Worm (Caenorhabditis elegans): ENCODE data around the gene pals-24.

Gene pals-24

ce11 chrIII:159665-160064 is 39.4 kb downstream of the pals-24 start:
- TF ChIP-seq ham-2 (GFP tag; optimal IDR thresholded peaks at IDR 0.05) = peak; percentile 4
- TF ChIP-seq mab-5 (tag; optimal IDR thresholded peaks at IDR 0.05) = no peak
- no peak for TF ChIP-seq hlh-1 (tag; optimal IDR thresholded peaks at IDR 0.05)

ce11 chrIII:164775-165174 is 44.5 kb downstream of the pals-24 start, which contains the start of gene F40G9.8:
Gene F40G9.8 (minus strand): TSS chrIII:164875.
- TF ChIP-seq ztf-11 (tag; optimal IDR thresholded peaks at IDR 0.05) = no peak

DNA sequence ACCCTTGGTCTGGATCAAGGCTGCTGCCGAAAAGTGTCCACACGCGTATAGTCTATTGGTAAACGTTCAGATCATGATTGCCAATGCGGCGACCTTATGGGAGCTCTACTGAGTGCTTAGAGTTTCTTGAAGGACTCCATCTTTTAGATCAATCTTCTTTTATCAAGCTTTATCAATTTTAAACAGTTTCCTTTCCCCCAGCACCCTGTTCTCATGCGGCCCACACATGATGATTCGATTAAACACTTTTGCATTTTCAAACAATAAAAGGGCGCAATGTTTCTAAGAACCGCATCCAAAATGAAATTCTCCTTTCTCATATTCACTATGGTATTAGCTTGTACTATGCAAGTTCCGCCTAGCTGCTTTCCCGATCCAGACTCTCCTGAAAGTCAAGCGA is 45.2 kb downstream of the pals-24 start, which contains the start of gene F40G9.7:
Gene F40G9.7 (plus strand): TSS at position 301 of the 400 bp plus-strand sequence.
- no peak for TF ChIP-seq mls-2 (tag; optimal IDR thresholded peaks at IDR 0.05)
- no peak for TF ChIP-seq zip-8 (tag; optimal IDR thresholded peaks at IDR 0.05)
- TF ChIP-seq lin-32 (GFP tag; optimal IDR thresholded peaks at IDR 0.05) = no peak
- no peak for TF ChIP-seq blmp-1 (tag; optimal IDR thresholded peaks at IDR 0.05)
- TF ChIP-seq ceh-83 (GFP tag; optimal IDR thresholded peaks at IDR 0.05) = no peak
- no peak for TF ChIP-seq tbx-8 (GFP tag; optimal IDR thresholded peaks at IDR 0.05)
- no peak for TF ChIP-seq nhr-76 (tag; optimal IDR thresholded peaks at IDR 0.05)
- TF ChIP-seq cnd-1 (tag; optimal IDR thresholded peaks at IDR 0.05) = no peak
- no peak for TF ChIP-seq nhr-237 (tag; optimal IDR thresholded peaks at IDR 0.05)
- no peak for TF ChIP-seq mep-1 (tag; optimal IDR thresholded peaks at IDR 0.05)
- no peak for TF ChIP-seq M03D4.4 (tag; optimal IDR thresholded peaks at IDR 0.05)
- TF ChIP-seq nhr-2 (tag; optimal IDR thresholded peaks at IDR 0.05) = no peak
- no peak for TF ChIP-seq hlh-1 (tag; optimal IDR thresholded peaks at IDR 0.05)

DNA sequence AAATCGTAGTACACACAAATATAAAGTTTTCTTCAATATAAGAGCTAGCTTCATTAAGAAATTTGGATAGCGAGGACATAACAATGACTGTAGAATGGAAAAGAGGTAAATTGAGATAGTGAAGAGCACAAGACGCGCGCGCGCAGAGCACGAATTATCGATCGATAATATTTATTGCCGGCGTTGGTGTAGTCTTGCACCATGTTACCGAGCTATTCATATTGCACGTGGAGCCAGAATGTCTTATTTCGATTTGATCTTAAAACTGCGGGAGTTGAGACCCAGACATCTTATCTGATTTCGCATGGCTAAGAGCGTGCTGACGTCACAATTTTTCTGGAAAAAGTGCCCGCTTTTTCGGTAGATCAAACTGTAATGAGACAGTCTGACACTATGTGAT is 49.2 kb downstream of the pals-24 start, which contains the start of gene F40G9.18:
Gene F40G9.18 (minus strand): TSS at position 101 of the 400 bp plus-strand sequence.
- TF ChIP-seq mls-2 (tag; optimal IDR thresholded peaks at IDR 0.05) = no peak
- TF ChIP-seq nhr-2 (tag; optimal IDR thresholded peaks at IDR 0.05) = no peak
- TF ChIP-seq ham-2 (GFP tag; optimal IDR thresholded peaks at IDR 0.05) = no peak
- no peak for TF ChIP-seq ces-1 (GFP tag; optimal IDR thresholded peaks at IDR 0.05)
- TF ChIP-seq lin-32 (GFP tag; optimal IDR thresholded peaks at IDR 0.05) = no peak
- TF ChIP-seq lsy-2 (tag; optimal IDR thresholded peaks at IDR 0.05) = no peak
- no peak for TF ChIP-seq unc-39 (tag; optimal IDR thresholded peaks at IDR 0.05)
- TF ChIP-seq nhr-12 (tag; optimal IDR thresholded peaks at IDR 0.05) = no peak
- no peak for TF ChIP-seq elt-1 (tag; optimal IDR thresholded peaks at IDR 0.05; ENCODE audit: borderline replicate concordance, insufficient read depth)
- TF ChIP-seq nhr-237 (tag; optimal IDR thresholded peaks at IDR 0.05) = no peak
- no peak for TF ChIP-seq snpc-4 (tag; optimal IDR thresholded peaks at IDR 0.05)
- no peak for TF ChIP-seq cnd-1 (tag; optimal IDR thresholded peaks at IDR 0.05)
- TF ChIP-seq lin-13 (tag; optimal IDR thresholded peaks at IDR 0.05) = no peak
- TF ChIP-seq mep-1 (tag; optimal IDR thresholded peaks at IDR 0.05) = no peak
- no peak for TF ChIP-seq nhr-76 (tag; optimal IDR thresholded peaks at IDR 0.05)
- no peak for TF ChIP-seq drap-1 (GFP tag; optimal IDR thresholded peaks at IDR 0.05)
- TF ChIP-seq elt-3 (tag; optimal IDR thresholded peaks at IDR 0.05) = no peak

DNA sequence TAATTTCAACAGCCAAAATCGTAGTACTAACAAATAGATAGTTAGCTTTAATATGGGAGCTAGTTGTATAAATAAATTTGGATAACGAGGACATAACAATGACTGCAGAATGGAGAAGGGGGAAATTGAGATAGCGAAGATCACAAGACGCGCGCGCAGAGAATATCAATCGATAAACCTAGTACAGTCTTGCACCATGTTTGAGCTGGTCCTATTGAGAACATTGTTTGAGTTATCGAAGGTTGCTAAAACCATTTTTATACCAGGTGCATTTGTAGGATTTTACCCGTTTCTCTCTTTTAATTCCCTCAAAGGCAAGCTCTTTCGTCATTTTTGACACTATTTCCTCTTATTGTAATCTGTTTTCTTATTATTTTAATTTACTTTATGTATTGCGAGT is 51.4 kb downstream of the pals-24 start, which contains the start of the genes F40G9.9 and F40G9.12:
Gene F40G9.9 (minus strand): TSS at position 101 of the 400 bp plus-strand sequence.
Gene F40G9.12 (plus strand): TSS at position 231 of the 400 bp plus-strand sequence.
- TF ChIP-seq ztf-11 (tag; optimal IDR thresholded peaks at IDR 0.05) = no peak
- TF ChIP-seq M03D4.4 (tag; optimal IDR thresholded peaks at IDR 0.05) = no peak
- TF ChIP-seq ceh-43 (GFP tag; optimal IDR thresholded peaks at IDR 0.05) = no peak
- TF ChIP-seq lsy-2 (tag; optimal IDR thresholded peaks at IDR 0.05) = no peak
- TF ChIP-seq nhr-76 (tag; optimal IDR thresholded peaks at IDR 0.05) = no peak
- TF ChIP-seq lin-32 (GFP tag; optimal IDR thresholded peaks at IDR 0.05) = no peak
- TF ChIP-seq hlh-1 (tag; optimal IDR thresholded peaks at IDR 0.05) = no peak
- TF ChIP-seq unc-39 (tag; optimal IDR thresholded peaks at IDR 0.05) = no peak
- TF ChIP-seq ceh-39 (tag; optimal IDR thresholded peaks at IDR 0.05) = no peak
- TF ChIP-seq sem-2 (GFP tag; optimal IDR thresholded peaks at IDR 0.05) = no peak
- TF ChIP-seq mep-1 (tag; optimal IDR thresholded peaks at IDR 0.05) = no peak
- TF ChIP-seq drap-1 (GFP tag; optimal IDR thresholded peaks at IDR 0.05) = no peak
- TF ChIP-seq cnd-1 (tag; optimal IDR thresholded peaks at IDR 0.05) = no peak
- no peak for TF ChIP-seq nhr-12 (tag; optimal IDR thresholded peaks at IDR 0.05)

DNA sequence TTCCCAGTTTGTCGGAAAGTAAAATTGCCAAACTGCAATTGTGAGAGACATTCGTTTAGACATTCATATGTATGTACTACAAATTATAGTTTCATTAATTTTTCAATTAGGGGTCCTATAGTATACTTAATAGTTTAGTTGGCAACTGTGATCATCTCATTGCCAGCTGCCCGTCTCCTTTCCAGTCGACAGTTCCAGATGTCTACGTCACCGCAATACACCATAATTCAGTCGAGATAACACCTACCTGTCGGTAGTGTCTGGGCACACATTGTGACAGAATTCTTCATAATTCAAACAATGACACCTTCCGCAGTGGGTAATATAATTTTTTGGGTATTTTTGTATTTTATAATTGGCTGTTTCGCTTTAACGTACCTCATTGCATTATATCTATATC is 53.3 kb downstream of the pals-24 start, which contains the start of gene F40G9.19:
Gene F40G9.19 (plus strand): TSS at position 301 of the 400 bp plus-strand sequence.
- no peak for TF ChIP-seq lsy-2 (tag; optimal IDR thresholded peaks at IDR 0.05)
- TF ChIP-seq nhr-28 (tag; optimal IDR thresholded peaks at IDR 0.05) = no peak
- TF ChIP-seq snpc-4 (tag; optimal IDR thresholded peaks at IDR 0.05) = no peak
- TF ChIP-seq elt-3 (tag; optimal IDR thresholded peaks at IDR 0.05) = no peak
- no peak for TF ChIP-seq ham-2 (GFP tag; optimal IDR thresholded peaks at IDR 0.05)
- TF ChIP-seq elt-1 (tag; optimal IDR thresholded peaks at IDR 0.05; ENCODE audit: borderline replicate concordance, insufficient read depth) = no peak
- TF ChIP-seq pha-4 (tag; optimal IDR thresholded peaks at IDR 0.05) = no peak
- no peak for TF ChIP-seq ceh-83 (GFP tag; optimal IDR thresholded peaks at IDR 0.05)
- TF ChIP-seq nhr-237 (tag; optimal IDR thresholded peaks at IDR 0.05) = no peak
- TF ChIP-seq sem-2 (GFP tag; optimal IDR thresholded peaks at IDR 0.05) = no peak
- no peak for TF ChIP-seq unc-120 (tag; optimal IDR thresholded peaks at IDR 0.05; ENCODE audit: poor library complexity, severe bottlenecking)
- TF ChIP-seq lin-32 (GFP tag; optimal IDR thresholded peaks at IDR 0.05) = no peak
- no peak for TF ChIP-seq mab-5 (tag; optimal IDR thresholded peaks at IDR 0.05)
